Fruit fly (Drosophila melanogaster): ENCODE results near the gene Dhc98D.

Dhc98D gene

dm6 chr3R:28486653-28487052, at the start of gene Dhc98D:
Gene Dhc98D (plus strand): TSS chr3R:28486953.
- no peak for TF ChIP-seq fkh (GFP tag; optimal IDR thresholded peaks at IDR 0.05)
- no peak for TF ChIP-seq CG34406 (GFP tag; optimal IDR thresholded peaks at IDR 0.05)
- TF ChIP-seq CG8319 (GFP tag; optimal IDR thresholded peaks at IDR 0.05): no peak
- no peak for TF ChIP-seq topi (GFP tag; optimal IDR thresholded peaks at IDR 0.05)
- no peak for TF ChIP-seq pdm3 (GFP tag; optimal IDR thresholded peaks at IDR 0.05)
- TF ChIP-seq dac (GFP tag; optimal IDR thresholded peaks at IDR 0.05): no peak
- no peak for TF ChIP-seq CG31627 (GFP tag; optimal IDR thresholded peaks at IDR 0.05)
- TF ChIP-seq Sox102F (GFP tag; optimal IDR thresholded peaks at IDR 0.05): no peak
- TF ChIP-seq ss (GFP tag; optimal IDR thresholded peaks at IDR 0.05): no peak
- TF ChIP-seq CG11762 (GFP tag; optimal IDR thresholded peaks at IDR 0.05; ENCODE audit: insufficient read depth): no peak
- no peak for TF ChIP-seq CG10669 (GFP tag; optimal IDR thresholded peaks at IDR 0.05)
- TF ChIP-seq Hr38 (GFP tag; optimal IDR thresholded peaks at IDR 0.05): no peak

dm6 chr3R:28484257-28484656, 2.5 kb upstream of the Dhc98D start, which contains the start of gene CG1894:
Gene CG1894 (plus strand): TSS chr3R:28484557.
- TF ChIP-seq vri (GFP tag; optimal IDR thresholded peaks at IDR 0.05) (no peak), CG4318 (GFP tag; optimal IDR thresholded peaks at IDR 0.05) (no peak), spab (GFP tag; optimal IDR thresholded peaks at IDR 0.05) (no peak), svp (GFP tag) (no peak), CG8632 (GFP tag; optimal IDR thresholded peaks at IDR 0.05) (no peak), CG31627 (GFP tag; optimal IDR thresholded peaks at IDR 0.05) (no peak), achi (GFP tag; optimal IDR thresholded peaks at IDR 0.05) (no peak), Sox14 (GFP tag; optimal IDR thresholded peaks at IDR 0.05) (no peak), acj6 (GFP tag; optimal IDR thresholded peaks at IDR 0.05) (no peak), CG6808 (GFP tag; optimal IDR thresholded peaks at IDR 0.05) (no peak), CG7368 (GFP tag; optimal IDR thresholded peaks at IDR 0.05) (no peak), CG1621 (tag; optimal IDR thresholded peaks at IDR 0.05) (no peak), CG10631 (GFP tag; optimal IDR thresholded peaks at IDR 0.05) (no peak), Ets96B (tag; optimal IDR thresholded peaks at IDR 0.05) (no peak), dac (GFP tag; optimal IDR thresholded peaks at IDR 0.05) (no peak), CG6163 (GFP tag; IDR thresholded peaks at IDR 0.05) (no peak), Lpt (GFP tag; optimal IDR thresholded peaks at IDR 0.05) (no peak), salr (GFP tag; optimal IDR thresholded peaks at IDR 0.05) (no peak), Gug (GFP tag; IDR thresholded peaks at IDR 0.05) (no peak), CG3032 (tag; optimal IDR thresholded peaks at IDR 0.05) (no peak)

- peak; percentile 54 for TF ChIP-seq svp (GFP tag)
- no peak for TF ChIP-seq topi (GFP tag; optimal IDR thresholded peaks at IDR 0.05)
Observed at dm6 chr3R:28520401-28520800, 33.6 kb downstream of the Dhc98D start, which contains the start of gene CG31051. Gene CG31051 (minus strand): TSS chr3R:28520515.

- TF ChIP-seq Ets96B (tag; optimal IDR thresholded peaks at IDR 0.05) (no peak), CG6808 (GFP tag; optimal IDR thresholded peaks at IDR 0.05) (no peak), CG3032 (tag; optimal IDR thresholded peaks at IDR 0.05) (no peak), Eip75B (GFP tag; optimal IDR thresholded peaks at IDR 0.05) (no peak), CG6163 (GFP tag; IDR thresholded peaks at IDR 0.05) (no peak), CG6792 (GFP tag; optimal IDR thresholded peaks at IDR 0.05) (no peak), svp (GFP tag) (peak; percentile 73), vri (GFP tag; optimal IDR thresholded peaks at IDR 0.05) (no peak), Hr4 (GFP tag; optimal IDR thresholded peaks at IDR 0.05) (no peak), Smox (GFP tag; optimal IDR thresholded peaks at IDR 0.05) (no peak), CG7368 (GFP tag; optimal IDR thresholded peaks at IDR 0.05) (no peak), lz (GFP tag; optimal IDR thresholded peaks at IDR 0.05) (no peak), CG6854 (GFP tag; optimal IDR thresholded peaks at IDR 0.05) (no peak), Sox15 (GFP tag; optimal IDR thresholded peaks at IDR 0.05) (no peak), cyc (GFP tag; optimal IDR thresholded peaks at IDR 0.05) (no peak), Blimp-1 (GFP tag; optimal IDR thresholded peaks at IDR 0.05) (peak; percentile 16), CG9139 (GFP tag; optimal IDR thresholded peaks at IDR 0.05) (no peak), Met (GFP tag; optimal IDR thresholded peaks at IDR 0.05) (peak; percentile 12), acj6 (GFP tag; optimal IDR thresholded peaks at IDR 0.05) (no peak), Lpt (GFP tag; optimal IDR thresholded peaks at IDR 0.05) (no peak), CG8119 (GFP tag; IDR thresholded peaks at IDR 0.05) (no peak), CG32006 (GFP tag; optimal IDR thresholded peaks at IDR 0.05) (no peak), CG11762 (GFP tag; optimal IDR thresholded peaks at IDR 0.05; ENCODE audit: insufficient read depth) (no peak), Eip93F (GFP tag; optimal IDR thresholded peaks at IDR 0.05) (no peak), net (GFP tag; optimal IDR thresholded peaks at IDR 0.05) (no peak), Hr38 (GFP tag; optimal IDR thresholded peaks at IDR 0.05) (no peak), ss (GFP tag; optimal IDR thresholded peaks at IDR 0.05) (no peak), CG4318 (GFP tag; optimal IDR thresholded peaks at IDR 0.05) (no peak), OdsH (GFP tag; optimal IDR thresholded peaks at IDR 0.05) (no peak)
Observed at dm6 chr3R:28536794-28537193, 50.0 kb downstream of the Dhc98D start.
